Fruit fly (Drosophila melanogaster): ENCODE measurements around the gene CG5382.

DNA sequence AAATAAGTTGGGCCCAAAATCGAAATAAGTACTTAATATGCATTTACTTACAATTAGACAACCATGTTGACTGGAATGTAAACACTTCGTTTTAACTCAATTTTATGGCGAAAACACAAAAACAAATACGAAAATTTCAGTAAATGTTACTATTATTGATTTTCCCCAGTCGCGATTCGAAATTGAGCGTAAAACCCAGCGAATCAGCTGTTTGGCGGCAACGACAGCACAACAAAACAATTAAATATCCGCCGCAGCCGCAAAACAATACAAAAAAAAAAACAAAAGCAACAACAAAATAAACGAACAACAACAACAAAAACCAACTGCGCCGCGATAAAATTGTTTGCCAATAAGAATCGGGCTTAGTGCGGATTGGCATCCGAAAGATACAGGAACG, 23.8 kb upstream of the CG5382 start, which contains the start of the genes CAH8 and CG7059:
- TF ChIP-seq usp (GFP tag; optimal IDR thresholded peaks at IDR 0.05) (no peak), Dll (optimal IDR thresholded peaks at IDR 0.05) (no peak), CG8478 (optimal IDR thresholded peaks at IDR 0.05) (no peak), pan (optimal IDR thresholded peaks at IDR 0.05) (no peak)
